Worm (Caenorhabditis elegans): Measurements from ENCODE around the gene F53H4.4.

DNA sequence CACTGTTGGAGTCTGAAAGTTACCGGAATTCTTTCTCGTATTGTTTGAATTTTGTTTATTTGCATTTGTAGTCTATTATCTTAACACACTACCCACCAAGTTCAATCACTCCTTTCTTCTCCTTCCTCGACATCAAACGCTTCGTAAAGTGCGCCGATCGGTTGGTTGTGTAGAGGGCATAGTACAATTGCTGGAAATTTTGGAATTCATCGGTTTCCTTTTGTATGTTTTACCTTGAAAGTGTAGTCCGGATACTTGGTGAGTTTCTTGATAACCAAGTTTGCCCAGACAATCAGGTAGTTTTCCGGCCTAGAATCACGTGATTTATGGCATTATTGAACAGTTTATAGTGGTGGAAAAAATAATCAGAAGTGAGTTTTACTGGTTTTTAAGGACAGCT is 19.6 kb upstream of the F53H4.4 start:
- no peak for TF ChIP-seq hmg-4 (GFP tag; optimal IDR thresholded peaks at IDR 0.05)
- TF ChIP-seq ama-1 (optimal IDR thresholded peaks at IDR 0.05): no peak
- TF ChIP-seq tbx-37 (GFP tag; conservative IDR thresholded peaks at IDR 0.05): no peak
- no peak for TF ChIP-seq aly-1 (tag; optimal IDR thresholded peaks at IDR 0.05)
- no peak for TF ChIP-seq tbx-11 (GFP tag; IDR thresholded peaks at IDR 0.05)
- TF ChIP-seq F13C5.2 (tag; optimal IDR thresholded peaks at IDR 0.05): no peak
- TF ChIP-seq B0310.2 (tag; optimal IDR thresholded peaks at IDR 0.05): no peak
- TF ChIP-seq ceh-13 (GFP tag; optimal IDR thresholded peaks at IDR 0.05): no peak
- TF ChIP-seq flt-1 (GFP tag; IDR thresholded peaks at IDR 0.05): no peak
- TF ChIP-seq hnd-1 (tag; optimal IDR thresholded peaks at IDR 0.05): no peak
- no peak for TF ChIP-seq ets-7 (tag; optimal IDR thresholded peaks at IDR 0.05)
- TF ChIP-seq hmbx-1 (tag; optimal IDR thresholded peaks at IDR 0.05): no peak
- no peak for TF ChIP-seq ceh-36 (tag; optimal IDR thresholded peaks at IDR 0.05)
- no peak for TF ChIP-seq tra-4 (tag; optimal IDR thresholded peaks at IDR 0.05)

All from whole organism, early embryonic.